Worm (Caenorhabditis elegans) whole organism, L2 larva: Measurements from ENCODE around the gene nlp-5.

Experiments
- R02D3.7 ChIP-seq: fragments of 150-350 bp; optimal IDR thresholded peaks from 2 replicates; lab custom pipeline; 2014; ENCODE audit warnings: missing biosample characterization, missing genetic modification characterization
- ZK546.5 ChIP-seq: sonication (generic microtip); optimal IDR thresholded peaks from 2 replicates; lab custom pipeline; 2017; ENCODE audit warnings: missing biosample characterization, missing genetic modification characterization
- alr-1 ChIP-seq: fragments of 150-350 bp; optimal IDR thresholded peaks from 2 replicates; lab custom pipeline; 2014; ENCODE audit warnings: missing biosample characterization, missing genetic modification characterization
- ceh-16 ChIP-seq: fragments of 150-350 bp; optimal IDR thresholded peaks from 2 replicates; lab custom pipeline; 2014; ENCODE audit warnings: missing biosample characterization, missing genetic modification characterization
- ceh-82 ChIP-seq: fragments of 150-350 bp; optimal IDR thresholded peaks from 2 replicates; lab custom pipeline; 2014; ENCODE audit warnings: missing biosample characterization, missing genetic modification characterization
- crh-2 ChIP-seq: sonication (generic microtip); optimal IDR thresholded peaks from 2 replicates; lab custom pipeline; 2017; ENCODE audit warnings: missing biosample characterization, missing genetic modification characterization
- dmd-4 ChIP-seq: sonication (generic microtip); optimal IDR thresholded peaks from 2 replicates; lab custom pipeline; 2017; ENCODE audit warnings: missing biosample characterization, missing genetic modification characterization
- egl-27 ChIP-seq: sonication (generic microtip); optimal IDR thresholded peaks from 3 replicates; lab custom pipeline; 2017; ENCODE audit warnings: missing biosample characterization, missing genetic modification reagents, missing genetic modification characterization
- elt-3 ChIP-seq: sonication (generic microtip); optimal IDR thresholded peaks from 2 replicates; lab custom pipeline; 2017; ENCODE audit warnings: missing biosample characterization, missing genetic modification characterization
- fos-1 ChIP-seq: fragments of 150-350 bp; optimal IDR thresholded peaks from 2 replicates; lab custom pipeline; 2014; ENCODE audit warnings: missing biosample characterization, missing genetic modification characterization
- gmeb-1 ChIP-seq: fragments of 150-350 bp; optimal IDR thresholded peaks from 2 replicates; lab custom pipeline; 2014; ENCODE audit warnings: missing biosample characterization, missing genetic modification characterization
- lin-11 ChIP-seq: fragments of 150-350 bp; sonication (generic microtip); optimal IDR thresholded peaks from 2 replicates; lab custom pipeline; 2014; ENCODE audit warnings: missing biosample characterization, missing genetic modification characterization, inconsistent platforms, mixed read lengths
- lin-13 ChIP-seq: fragments of 150-350 bp; optimal IDR thresholded peaks from 2 replicates; lab custom pipeline; 2014; ENCODE audit warnings: missing biosample characterization, missing genetic modification reagents, missing genetic modification characterization
- lin-39 ChIP-seq: fragments of 150-350 bp; optimal IDR thresholded peaks from 2 replicates; lab custom pipeline; 2014; ENCODE audit warnings: missing biosample characterization, missing genetic modification reagents, missing genetic modification characterization
- lsy-2 ChIP-seq, 2 experiments: fragments of 150-350 bp in 1 of 2; sonication (generic microtip) in 1 of 2; optimal IDR thresholded peaks; 2 replicates each; lab custom pipeline; 2014 to 2017; ENCODE audit warnings: missing biosample characterization in 2 of 2, missing genetic modification characterization in 2 of 2
- mab-5 ChIP-seq: fragments of 150-350 bp; optimal IDR thresholded peaks from 2 replicates; lab custom pipeline; 2014; ENCODE audit warnings: missing biosample characterization, missing genetic modification characterization
- nhr-10 ChIP-seq: sonication (generic microtip); optimal IDR thresholded peaks from 2 replicates; lab custom pipeline; 2017; ENCODE audit warnings: missing biosample characterization, missing genetic modification characterization
- nhr-11 ChIP-seq: fragments of 150-350 bp; optimal IDR thresholded peaks from 2 replicates; lab custom pipeline; 2014; ENCODE audit warnings: missing biosample characterization, missing genetic modification characterization
- nhr-12 ChIP-seq: fragments of 150-350 bp; optimal IDR thresholded peaks from 2 replicates; lab custom pipeline; 2014; ENCODE audit warnings: missing biosample characterization, missing genetic modification characterization
- nhr-129 ChIP-seq: fragments of 150-350 bp; optimal IDR thresholded peaks from 2 replicates; lab custom pipeline; 2014; ENCODE audit warnings: missing biosample characterization, missing genetic modification characterization
- nhr-21 ChIP-seq: fragments of 150-350 bp; optimal IDR thresholded peaks from 2 replicates; lab custom pipeline; 2014; ENCODE audit warnings: missing biosample characterization, missing genetic modification characterization
- nhr-23 ChIP-seq: fragments of 150-350 bp; optimal IDR thresholded peaks from 2 replicates; lab custom pipeline; 2014; ENCODE audit warnings: missing biosample characterization, missing genetic modification reagents, missing genetic modification characterization
- nhr-237 ChIP-seq: fragments of 150-350 bp; optimal IDR thresholded peaks from 2 replicates; lab custom pipeline; 2014; ENCODE audit warnings: missing biosample characterization, missing genetic modification characterization
- nhr-25 ChIP-seq: fragments of 150-350 bp; sonication (generic microtip); optimal IDR thresholded peaks from 3 replicates; lab custom pipeline; 2014; ENCODE audit warnings: missing biosample characterization, missing genetic modification characterization
- nhr-6 ChIP-seq: fragments of 150-350 bp; optimal IDR thresholded peaks from 2 replicates; lab custom pipeline; 2014; ENCODE audit warnings: missing biosample characterization, missing genetic modification characterization
- nhr-77 ChIP-seq: fragments of 150-350 bp; optimal IDR thresholded peaks from 2 replicates; lab custom pipeline; 2014; ENCODE audit warnings: missing biosample characterization, missing genetic modification characterization
- peb-1 ChIP-seq: fragments of 150-350 bp; optimal IDR thresholded peaks from 2 replicates; lab custom pipeline; 2014; ENCODE audit warnings: missing biosample characterization, missing genetic modification characterization
- sem-4 ChIP-seq: fragments of 150-350 bp; optimal IDR thresholded peaks from 2 replicates; lab custom pipeline; 2014; ENCODE audit warnings: missing biosample characterization, missing genetic modification reagents, missing genetic modification characterization
- sma-3 ChIP-seq: sonication (generic microtip); optimal IDR thresholded peaks from 2 replicates; lab custom pipeline; 2016; ENCODE audit warnings: missing genetic modification reagents, missing genetic modification characterization, missing compliant biosample characterization
- snpc-4 ChIP-seq: fragments of 150-350 bp; optimal IDR thresholded peaks from 2 replicates; lab custom pipeline; 2014; ENCODE audit warnings: missing biosample characterization, missing genetic modification characterization
- unc-39 ChIP-seq: fragments of 150-350 bp; optimal IDR thresholded peaks from 2 replicates; lab custom pipeline; 2014; ENCODE audit warnings: missing biosample characterization, missing genetic modification characterization
- unc-55 ChIP-seq: fragments of 150-350 bp; sonication (generic microtip); optimal IDR thresholded peaks from 3 replicates; lab custom pipeline; 2014; ENCODE audit warnings: missing biosample characterization, missing genetic modification reagents, missing genetic modification characterization
- ztf-11 ChIP-seq: sonication (generic microtip); optimal IDR thresholded peaks from 2 replicates; lab custom pipeline; 2017; ENCODE audit warnings: missing biosample characterization, missing genetic modification characterization

nlp-5 gene

DNA sequence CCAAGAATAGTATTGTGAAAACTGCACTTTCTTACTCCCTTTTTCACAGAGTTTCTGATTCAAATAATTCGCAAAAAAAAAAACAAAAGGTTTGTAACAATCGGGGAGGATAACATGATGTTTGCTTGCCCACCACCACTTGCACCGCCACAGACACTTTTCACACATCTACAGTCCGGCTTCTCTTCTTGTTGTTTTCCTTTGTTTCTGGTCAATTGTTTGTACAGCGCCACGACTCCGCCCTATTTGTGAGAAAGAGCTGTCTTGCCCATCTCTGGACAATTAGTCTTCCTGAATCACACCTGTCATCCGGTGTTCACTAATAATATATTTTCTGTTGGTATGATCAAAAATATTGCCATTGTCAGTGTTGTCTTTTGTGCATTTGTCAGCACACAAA lies 7.3 kb upstream of the nlp-5 start, which contains the start of gene M110.9:
Gene M110.9 (plus strand): TSS at position 301 of the 400 bp plus-strand sequence.
- TF ChIP-seq lin-11 (tag; lab: Kevin White, UChicago) (no peak), nhr-21 (tag; lab: Kevin White, UChicago) (no peak), unc-39 (tag; lab: Kevin White, UChicago) (no peak), peb-1 (tag; lab: Kevin White, UChicago) (no peak), alr-1 (no peak), mab-5 (tag; lab: Kevin White, UChicago) (no peak), nhr-237 (tag; lab: Kevin White, UChicago) (no peak), dmd-4 (tag; lab: Kevin White, UChicago) (no peak), egl-27 (tag; lab: Kevin White, UChicago) (no peak), nhr-23 (tag; lab: Kevin White, UChicago) (no peak), gmeb-1 (tag; lab: Kevin White, UChicago) (no peak), unc-55 (GFP tag; lab: Kevin White, UChicago) (no peak), nhr-77 (tag; lab: Kevin White, UChicago) (no peak), ZK546.5 (tag; lab: Kevin White, UChicago) (no peak), ztf-11 (tag; lab: Kevin White, UChicago) (no peak), sma-3 (no peak)
- TF ChIP-seq, all 48 proteins: peak for 0

ce11 chrII:8232489-8232888 lies 5.8 kb upstream of the nlp-5 start, which contains the start of gene M110.7:
Gene M110.7, plus strand, starts transcription at chrII:8232789.
- TF ChIP-seq R02D3.7 (tag; lab: Kevin White, UChicago) (no peak), nhr-23 (tag; lab: Kevin White, UChicago) (no peak), elt-3 (tag; lab: Kevin White, UChicago) (no peak), ZK546.5 (tag; lab: Kevin White, UChicago) (no peak), lsy-2 (tag; optimal IDR thresholded peaks at IDR 0.05; lab: Kevin White, UChicago) (no peak), ztf-11 (tag; lab: Kevin White, UChicago) (no peak), crh-2 (no peak), peb-1 (tag; lab: Kevin White, UChicago) (no peak), nhr-21 (tag; lab: Kevin White, UChicago) (no peak), ceh-16 (no peak), unc-55 (GFP tag; lab: Kevin White, UChicago) (no peak), alr-1 (no peak), lin-39 (tag; lab: Kevin White, UChicago) (no peak), egl-27 (tag; lab: Kevin White, UChicago) (no peak), gmeb-1 (tag; lab: Kevin White, UChicago) (no peak), sem-4 (no peak), dmd-4 (tag; lab: Kevin White, UChicago) (no peak)

DNA sequence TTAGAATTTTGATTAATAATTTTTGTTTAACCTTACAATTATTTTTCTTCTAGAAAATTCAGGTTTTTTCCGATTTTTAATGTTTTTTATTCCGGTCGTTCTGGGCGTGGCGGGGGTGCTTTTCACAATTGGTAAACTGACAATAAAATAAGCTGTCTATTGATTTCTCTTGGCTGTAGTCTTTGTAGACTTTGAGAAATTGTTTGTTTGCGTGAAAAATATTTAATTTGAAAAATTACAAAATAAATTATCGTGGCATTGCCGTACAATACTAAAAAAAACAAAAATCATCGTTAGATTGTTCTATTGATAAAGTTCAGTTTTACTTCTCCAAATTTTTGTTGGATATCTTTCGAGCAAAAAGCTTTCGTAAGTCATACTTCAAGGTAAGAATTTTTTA lies 8.2 kb downstream of the nlp-5 start, which contains the start of gene F35C11.3:
Gene F35C11.3 (plus strand): TSS at position 301 of the 400 bp plus-strand sequence.
- no peak for TF ChIP-seq nhr-6
- TF ChIP-seq unc-55 (GFP tag; lab: Kevin White, UChicago): no peak
- TF ChIP-seq crh-2: no peak
- TF ChIP-seq dmd-4 (tag; lab: Kevin White, UChicago): no peak
- TF ChIP-seq mab-5 (tag; lab: Kevin White, UChicago): no peak
- TF ChIP-seq lin-13 (GFP tag; lab: Kevin White, UChicago): no peak
- TF ChIP-seq fos-1 (tag; lab: Kevin White, UChicago): no peak
- no peak for TF ChIP-seq nhr-11 (tag; lab: Kevin White, UChicago)
- TF ChIP-seq lin-39 (tag; lab: Kevin White, UChicago): no peak
- TF ChIP-seq ceh-82 (tag; lab: Kevin White, UChicago): no peak
- TF ChIP-seq R02D3.7 (tag; lab: Kevin White, UChicago): no peak
- TF ChIP-seq lsy-2 (tag; optimal IDR thresholded peaks at IDR 0.05; lab: Kevin White, UChicago): no peak
- TF ChIP-seq nhr-12 (tag; lab: Kevin White, UChicago): no peak
- no peak for TF ChIP-seq ztf-11 (tag; lab: Kevin White, UChicago)
- no peak for TF ChIP-seq snpc-4 (tag; lab: Kevin White, UChicago)
- TF ChIP-seq nhr-25 (tag; lab: Kevin White, UChicago): no peak
- TF ChIP-seq ceh-16: no peak
- TF ChIP-seq sem-4: no peak

- peak; percentile 2 for TF ChIP-seq nhr-129
- TF ChIP-seq dmd-4 (tag; lab: Kevin White, UChicago): no peak
- peak; percentile 31 for TF ChIP-seq sma-3
- TF ChIP-seq fos-1 (tag; lab: Kevin White, UChicago): peak; percentile 98
- TF ChIP-seq nhr-12 (tag; lab: Kevin White, UChicago): no peak
- peak; percentile 37 for TF ChIP-seq gmeb-1 (tag; lab: Kevin White, UChicago)
- TF ChIP-seq nhr-10 (tag; lab: Kevin White, UChicago): no peak
- TF ChIP-seq, all 48 proteins: peak for 4
Observed at ce11 chrII:8248745-8249144, 10.5 kb downstream of the nlp-5 start, which contains the start of the genes F35C11.2 and F35C11.4. Gene F35C11.2, minus strand, starts transcription at chrII:8248834. Gene F35C11.4, plus strand, starts transcription at chrII:8249004.
